Worm (Caenorhabditis elegans) whole organism, L3 larva: Measurements from ENCODE around the gene nud-1.

Experiments
- ZK546.5 ChIP-seq: sonication (generic microtip); optimal IDR thresholded peaks from 2 replicates; lab custom pipeline; 2017; ENCODE audit warnings: missing biosample characterization, missing genetic modification characterization
- aly-2 ChIP-seq: fragments of 150-350 bp; optimal IDR thresholded peaks from 2 replicates; lab custom pipeline; 2014; ENCODE audit warnings: missing biosample characterization, missing genetic modification characterization
- ama-1 ChIP-seq: fragments of 150-350 bp; optimal IDR thresholded peaks from 2 replicates; lab custom pipeline; 2018
- ceh-16 ChIP-seq: sonication (generic microtip); optimal IDR thresholded peaks from 2 replicates; lab custom pipeline; 2017; ENCODE audit warnings: missing biosample characterization, missing genetic modification characterization
- daf-12 ChIP-seq: fragments of 150-350 bp; optimal IDR thresholded peaks from 2 replicates; lab custom pipeline; 2014; ENCODE audit warnings: missing biosample characterization, missing genetic modification reagents, missing genetic modification characterization
- elt-1 ChIP-seq: fragments of 150-350 bp; optimal IDR thresholded peaks from 2 replicates; lab custom pipeline; 2014; ENCODE audit warnings: missing biosample characterization, missing genetic modification characterization
- elt-2 ChIP-seq: sonication (generic microtip); optimal IDR thresholded peaks from 2 replicates; lab custom pipeline; 2016; ENCODE audit warnings: missing genetic modification reagents, mild to moderate bottlenecking, missing genetic modification characterization, missing compliant biosample characterization
- elt-3 ChIP-seq, 3 experiments: fragments of 150-350 bp in 1 of 3; sonication (generic microtip) in 2 of 3; optimal IDR thresholded peaks; 2 replicates in 2 of 3; 4 replicates in 1 of 3; lab custom pipeline; 2014 to 2017; ENCODE audit warnings: missing biosample characterization in 3 of 3, missing genetic modification characterization in 3 of 3
- fkh-10 ChIP-seq: sonication (generic microtip); optimal IDR thresholded peaks from 2 replicates; lab custom pipeline; 2017; ENCODE audit warnings: missing biosample characterization, missing genetic modification reagents, missing genetic modification characterization
- fkh-2 ChIP-seq: fragments of 150-350 bp; optimal IDR thresholded peaks from 2 replicates; lab custom pipeline; 2014; ENCODE audit warnings: missing biosample characterization, missing genetic modification reagents, missing genetic modification characterization
- fos-1 ChIP-seq: fragments of 150-350 bp; optimal IDR thresholded peaks from 2 replicates; lab custom pipeline; 2014; ENCODE audit warnings: missing biosample characterization, missing genetic modification characterization
- jun-1 ChIP-seq: fragments of 150-350 bp; optimal IDR thresholded peaks from 2 replicates; lab custom pipeline; 2014; ENCODE audit warnings: missing biosample characterization, missing genetic modification reagents, missing genetic modification characterization
- lin-15B ChIP-seq: fragments of 150-350 bp; optimal IDR thresholded peaks from 2 replicates; lab custom pipeline; 2014; ENCODE audit warnings: missing biosample characterization, missing genetic modification characterization
- lin-39 ChIP-seq: fragments of 150-350 bp; optimal IDR thresholded peaks from 2 replicates; lab custom pipeline; 2018; ENCODE audit warnings: missing biosample characterization, missing genetic modification reagents, missing genetic modification characterization
- lsy-12 ChIP-seq: sonication (generic microtip); optimal IDR thresholded peaks from 2 replicates; lab custom pipeline; 2016; ENCODE audit warnings: mild to moderate bottlenecking, missing genetic modification characterization, missing compliant biosample characterization
- mml-1 ChIP-seq: fragments of 150-350 bp; sonication (generic microtip); optimal IDR thresholded peaks from 3 replicates; lab custom pipeline; 2014; ENCODE audit warnings: missing biosample characterization, missing genetic modification characterization
- nfya-1 ChIP-seq: sonication (generic microtip); optimal IDR thresholded peaks from 2 replicates; lab custom pipeline; 2017; ENCODE audit warnings: missing genetic modification characterization, mild to moderate bottlenecking, missing compliant biosample characterization, antibody characterized with exemption, moderate library complexity; ENCODE audit not compliant: insufficient read depth
- nhr-11 ChIP-seq: fragments of 150-350 bp; optimal IDR thresholded peaks from 2 replicates; lab custom pipeline; 2014; ENCODE audit warnings: missing biosample characterization, missing genetic modification characterization
- nhr-12 ChIP-seq: fragments of 150-350 bp; optimal IDR thresholded peaks from 2 replicates; lab custom pipeline; 2014; ENCODE audit warnings: missing biosample characterization, missing genetic modification characterization
- nhr-23 ChIP-seq: fragments of 150-350 bp; optimal IDR thresholded peaks from 2 replicates; lab custom pipeline; 2014; ENCODE audit warnings: missing biosample characterization, missing genetic modification reagents, missing genetic modification characterization
- nhr-237 ChIP-seq: fragments of 150-350 bp; optimal IDR thresholded peaks from 2 replicates; lab custom pipeline; 2014; ENCODE audit warnings: missing biosample characterization, missing genetic modification characterization
- nhr-43 ChIP-seq: sonication (generic microtip); optimal IDR thresholded peaks from 2 replicates; lab custom pipeline; 2016; ENCODE audit warnings: mild to moderate bottlenecking, missing genetic modification characterization, missing compliant biosample characterization; ENCODE audit not compliant: poor library complexity, severe bottlenecking
- pha-4 ChIP-seq: fragments of 150-350 bp; optimal IDR thresholded peaks from 2 replicates; lab custom pipeline; 2014; ENCODE audit warnings: missing biosample characterization, missing genetic modification reagents, missing genetic modification characterization
- sea-2 ChIP-seq: fragments of 150-350 bp; sonication (generic microtip); optimal IDR thresholded peaks from 4 replicates; lab custom pipeline; 2014; ENCODE audit warnings: missing biosample characterization, missing genetic modification reagents, missing genetic modification characterization
- skn-1 ChIP-seq: fragments of 150-350 bp; optimal IDR thresholded peaks from 2 replicates; lab custom pipeline; 2014; ENCODE audit warnings: missing biosample characterization, missing genetic modification characterization
- tbx-2 ChIP-seq: sonication (generic microtip); optimal IDR thresholded peaks from 2 replicates; lab custom pipeline; 2016; ENCODE audit warnings: mild to moderate bottlenecking, missing genetic modification characterization, missing compliant biosample characterization
- unc-39 ChIP-seq: sonication (generic microtip); optimal IDR thresholded peaks from 4 replicates; lab custom pipeline; 2017; ENCODE audit warnings: missing biosample characterization, missing genetic modification characterization
- unc-62 ChIP-seq: fragments of 150-350 bp; sonication (generic microtip); optimal IDR thresholded peaks from 4 replicates; lab custom pipeline; 2014; ENCODE audit warnings: missing biosample characterization, missing genetic modification reagents, missing genetic modification characterization
- zag-1 ChIP-seq: fragments of 150-350 bp; optimal IDR thresholded peaks from 2 replicates; lab custom pipeline; 2014; ENCODE audit warnings: missing biosample characterization, missing genetic modification characterization

The nud-1 gene

ce11 chrIII:13378242-13378641 lies 36.9 kb downstream of the nud-1 start, which contains the start of gene T03F6.10:
T03F6.10 (minus strand) TSS chrIII:13378342.
- TF ChIP-seq nhr-11 (tag; lab: Kevin White, UChicago) = no peak
- TF ChIP-seq aly-2 (tag; lab: Kevin White, UChicago) = no peak
- no peak for TF ChIP-seq nfya-1
- no peak for TF ChIP-seq elt-3 (tag; optimal IDR thresholded peaks at IDR 0.05; lab: Kevin White, UChicago)
- no peak for TF ChIP-seq ceh-16 (tag; lab: Kevin White, UChicago)
- no peak for TF ChIP-seq nhr-23 (tag; lab: Kevin White, UChicago)
- TF ChIP-seq nhr-237 = no peak
- TF ChIP-seq elt-1 (tag; lab: Kevin White, UChicago) = no peak
- TF ChIP-seq elt-2 (tag; lab: Kevin White, UChicago) = no peak

- TF ChIP-seq fos-1 (tag; lab: Kevin White, UChicago) (no peak), ama-1 (lab: Kevin White, UChicago) (no peak), sea-2 (GFP tag; lab: Kevin White, UChicago) (no peak), unc-39 (tag; lab: Kevin White, UChicago) (no peak)
- TF ChIP-seq, all 47 proteins: peak for 0
Measured at ce11 chrIII:13380196-13380595, 38.9 kb downstream of the nud-1 start, which contains the start of gene T03F6.6. T03F6.6 (minus strand) TSS chrIII:13380296.

- no peak for TF ChIP-seq daf-12 (tag; lab: Kevin White, UChicago)
- TF ChIP-seq elt-1 (tag; lab: Kevin White, UChicago) = peak; percentile 96
Measured at ce11 chrIII:13380881-13381280, 39.6 kb downstream of the nud-1 start.

- no peak for TF ChIP-seq ZK546.5 (tag; lab: Kevin White, UChicago)
- TF ChIP-seq pha-4 (tag; lab: Kevin White, UChicago) = peak; percentile 7
Measured at ce11 chrIII:13381684-13382083, 40.4 kb downstream of the nud-1 start.

ce11 chrIII:13383159-13383558 lies 41.8 kb downstream of the nud-1 start:
- TF ChIP-seq ama-1 (lab: Kevin White, UChicago) (no peak), jun-1 (tag; lab: Kevin White, UChicago) (no peak), tbx-2 (no peak), unc-62 (GFP tag; lab: Kevin White, UChicago) (no peak), nhr-11 (tag; lab: Kevin White, UChicago) (no peak), zag-1 (tag; lab: Kevin White, UChicago) (no peak), lin-15B (tag; lab: Kevin White, UChicago) (no peak), nhr-43 (tag; lab: Kevin White, UChicago) (no peak), lin-39 (no peak), fkh-10 (GFP tag; lab: Kevin White, UChicago) (no peak), ZK546.5 (tag; lab: Kevin White, UChicago) (no peak), nhr-12 (tag; lab: Kevin White, UChicago) (no peak), ceh-16 (tag; lab: Kevin White, UChicago) (no peak), lsy-12 (tag; lab: Kevin White, UChicago) (no peak), aly-2 (tag; lab: Kevin White, UChicago) (no peak), fkh-2 (no peak), elt-1 (tag; lab: Kevin White, UChicago) (no peak), mml-1 (tag; lab: Kevin White, UChicago) (no peak), nfya-1 (no peak), skn-1 (tag; lab: Kevin White, UChicago) (no peak)

ce11 chrIII:13385850-13386249 lies 44.5 kb downstream of the nud-1 start, which contains the start of gene T03F6.4:
T03F6.4 (plus strand) TSS chrIII:13386150.
- no peak for TF ChIP-seq mml-1 (tag; lab: Kevin White, UChicago)
- no peak for TF ChIP-seq elt-1 (tag; lab: Kevin White, UChicago)
- no peak for TF ChIP-seq pha-4 (tag; lab: Kevin White, UChicago)
- TF ChIP-seq, all 47 proteins: peak for 0

- TF ChIP-seq pha-4 (tag; lab: Kevin White, UChicago) = peak; percentile 47
- TF ChIP-seq lsy-12 (tag; lab: Kevin White, UChicago) = no peak
- peak; percentile 85 for TF ChIP-seq elt-2 (tag; lab: Kevin White, UChicago)
- no peak for TF ChIP-seq lin-39
Measured at ce11 chrIII:13388621-13389020, 47.3 kb downstream of the nud-1 start.
